2 worm cellular contexts compared by ENCODE assay signal in the genomic region with DNA sequence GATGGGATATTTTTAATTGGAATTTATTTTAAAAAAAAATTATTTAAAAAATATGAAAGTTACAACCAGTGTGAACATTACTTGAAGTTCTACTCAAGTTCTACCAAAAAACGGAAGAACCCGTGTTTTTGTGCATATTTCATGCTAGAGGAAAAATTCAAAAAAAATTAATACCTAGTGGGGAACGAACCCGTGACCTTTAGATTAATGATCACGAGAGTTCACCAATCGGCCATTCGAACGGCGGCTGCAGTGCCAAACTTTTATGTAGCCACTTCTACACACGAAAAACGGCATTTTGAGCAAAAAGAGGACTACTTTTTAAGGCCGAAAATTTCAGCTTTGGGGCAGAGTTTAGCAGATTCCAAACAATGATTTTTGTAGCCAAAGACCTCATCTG.
TF ChIP-seq lines count a peak whose summit lies in the region.
"Not testable (repeated sequence)": the region's sequence is repeated elsewhere in the genome, so short reads cannot be mapped to it uniquely, and the experiment has no call there.

No protein-coding gene starts in this region.

TF ChIP-seq in whole organism, L4 larva, 104 proteins besides CTCF, POLR2A, EP300 and RAD21:
- TF ChIP-seq aha-1 (tag; lab: Kevin White, UChicago): peak; percentile 45
- TF ChIP-seq lin-38 (GFP tag; IDR thresholded peaks at IDR 0.05; lab: Robert Waterston, UW): 0 out of 2 replicates have a peak, but pooled peaks have one; percentile 24
- TF ChIP-seq snpc-1.2 (GFP tag; IDR thresholded peaks at IDR 0.05; lab: Robert Waterston, UW): peak; percentile 95

TF ChIP-seq in whole organism, young adult, 124 proteins besides CTCF, POLR2A, EP300 and RAD21:
- TF ChIP-seq D2030.7 (GFP tag; IDR thresholded peaks at IDR 0.05; lab: Robert Waterston, UW): peak; percentile 13; the same call in 1 of the 2 replicates
- peak; percentile 59 for TF ChIP-seq B0261.1 (tag; optimal IDR thresholded peaks at IDR 0.05; lab: Kevin White, UChicago)
- TF ChIP-seq attf-6 (GFP tag; IDR thresholded peaks at IDR 0.05; lab: Robert Waterston, UW): peak; percentile 91
- TF ChIP-seq rpc-1 (optimal IDR thresholded peaks at IDR 0.05; lab: Kevin White, UChicago): peak; percentile 24
- peak; percentile 69 for TF ChIP-seq rpc-1 (tag; optimal IDR thresholded peaks at IDR 0.05; lab: Kevin White, UChicago)
- not testable (repeated sequence) for TF ChIP-seq snpc-4 (GFP tag; optimal IDR thresholded peaks at IDR 0.05; lab: Kevin White, UChicago)
- TF ChIP-seq snpc-4 (tag; optimal IDR thresholded peaks at IDR 0.05; lab: Kevin White, UChicago): peak in 3 of 4 experiments; percentile 51 to 92 (median 52)
- peak; percentile 83 for TF ChIP-seq tbp1 (GFP tag; optimal IDR thresholded peaks at IDR 0.05; lab: Kevin White, UChicago)
